Worm (Caenorhabditis elegans): ENCODE data around the gene K08H2.2.

DNA sequence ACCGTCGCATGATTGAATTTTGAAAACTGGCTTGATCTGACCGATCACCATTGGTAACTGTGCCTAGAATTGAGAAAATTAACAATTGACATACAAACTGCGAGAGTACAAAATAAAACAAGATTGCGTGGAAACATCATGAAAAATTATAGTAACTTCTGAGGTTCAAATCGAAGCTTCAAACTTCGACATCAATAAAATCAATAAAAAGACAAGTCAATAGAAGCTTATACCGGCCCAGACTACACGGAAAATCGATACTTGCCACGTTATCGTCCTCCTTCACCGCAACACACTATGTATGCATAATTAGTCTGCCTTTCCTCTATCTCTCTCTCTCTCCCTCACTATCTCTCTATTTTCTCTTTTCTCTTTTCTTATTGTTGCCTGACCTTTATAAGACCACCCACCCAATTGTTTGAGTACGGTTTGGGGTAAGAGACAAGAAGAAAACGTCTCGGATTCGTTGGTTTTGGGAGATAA lies 8.1 kb downstream of the K08H2.2 start, which contains the start of gene skr-21:
- TF ChIP-seq ZK546.5 (tag; optimal IDR thresholded peaks at IDR 0.05) (no peak), snpc-4 (tag; optimal IDR thresholded peaks at IDR 0.05) (no peak), unc-62 (GFP tag; optimal IDR thresholded peaks at IDR 0.05) (no peak), nhr-12 (tag; optimal IDR thresholded peaks at IDR 0.05) (no peak)

Data from whole organism, L2 larva.